Worm (Caenorhabditis elegans) whole organism, L3 larva: ENCODE data around the gene T06D8.2.

Experiments
- egl-5 ChIP-seq: fragments of 150-350 bp; optimal IDR thresholded peaks from 2 replicates; lab custom pipeline; 2017; ENCODE audit warnings: missing biosample characterization, missing genetic modification reagents, missing genetic modification characterization, inconsistent platforms
- jun-1 ChIP-seq: fragments of 150-350 bp; optimal IDR thresholded peaks from 2 replicates; lab custom pipeline; 2014; ENCODE audit warnings: missing biosample characterization, missing genetic modification reagents, missing genetic modification characterization
- nhr-11 ChIP-seq: fragments of 150-350 bp; optimal IDR thresholded peaks from 2 replicates; lab custom pipeline; 2014; ENCODE audit warnings: missing biosample characterization, missing genetic modification characterization
- nhr-77 ChIP-seq: fragments of 150-350 bp; optimal IDR thresholded peaks from 2 replicates; lab custom pipeline; 2014; ENCODE audit warnings: missing biosample characterization, missing genetic modification characterization
- pqm-1 ChIP-seq: fragments of 150-350 bp; optimal IDR thresholded peaks from 2 replicates; lab custom pipeline; 2017; ENCODE audit warnings: missing biosample characterization, missing genetic modification characterization, inconsistent platforms
- zag-1 ChIP-seq: fragments of 150-350 bp; optimal IDR thresholded peaks from 2 replicates; lab custom pipeline; 2014; ENCODE audit warnings: missing biosample characterization, missing genetic modification characterization
- ztf-11 ChIP-seq: fragments of 150-350 bp; optimal IDR thresholded peaks from 2 replicates; lab custom pipeline; 2014; ENCODE audit warnings: missing biosample characterization, missing genetic modification characterization

ce11 chrII:11226379-11226778 is at the start of gene T06D8.2:
- TF ChIP-seq egl-5 (tag; lab: Kevin White, UChicago) (no peak), jun-1 (tag; lab: Kevin White, UChicago) (no peak), nhr-77 (tag; lab: Kevin White, UChicago) (no peak), ztf-11 (tag; lab: Kevin White, UChicago) (no peak), pqm-1 (no peak), nhr-11 (tag; lab: Kevin White, UChicago) (no peak), zag-1 (tag; lab: Kevin White, UChicago) (no peak)
